Fruit fly (Drosophila melanogaster): ENCODE results near the gene CG44004.

The CG44004 gene

dm6 chr3L:18062959-18063510, 10.6 kb downstream of the CG44004 start:
- TF ChIP-seq noc (tag; optimal IDR thresholded peaks at IDR 0.05), result no peak

DNA sequence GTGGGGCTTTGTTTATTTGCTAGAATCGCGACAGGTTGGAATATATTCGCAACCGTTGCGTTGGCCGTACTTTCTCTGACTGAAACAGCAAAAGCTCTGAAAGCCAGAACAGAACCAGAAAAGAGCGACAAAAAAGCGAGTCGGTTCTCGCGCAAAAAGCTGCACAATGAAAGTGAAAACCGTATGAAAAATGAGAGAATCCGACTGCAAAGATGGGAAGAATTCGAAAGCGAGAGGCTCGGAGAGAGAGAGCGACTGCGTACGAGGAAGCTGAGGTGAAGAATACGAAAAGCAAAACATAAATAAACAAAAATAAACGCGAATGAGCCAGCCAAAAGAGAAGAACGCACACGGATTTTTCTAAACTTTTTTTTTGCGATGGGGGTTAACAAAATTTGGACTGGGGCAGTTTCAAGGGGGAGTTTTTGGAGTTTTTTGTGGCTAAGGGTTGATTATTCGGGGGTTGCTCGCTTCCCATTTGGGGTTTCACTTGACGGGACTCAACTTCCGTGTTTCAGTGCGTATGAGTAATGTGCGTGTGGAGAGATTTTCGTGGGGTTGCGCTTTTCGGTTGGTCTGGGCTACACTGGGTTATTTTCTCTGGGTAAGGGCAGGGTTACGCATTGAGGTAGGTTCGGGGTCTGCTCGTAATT, 11.8 kb downstream of the CG44004 start:
- no peak for TF ChIP-seq noc (tag; optimal IDR thresholded peaks at IDR 0.05)

DNA sequence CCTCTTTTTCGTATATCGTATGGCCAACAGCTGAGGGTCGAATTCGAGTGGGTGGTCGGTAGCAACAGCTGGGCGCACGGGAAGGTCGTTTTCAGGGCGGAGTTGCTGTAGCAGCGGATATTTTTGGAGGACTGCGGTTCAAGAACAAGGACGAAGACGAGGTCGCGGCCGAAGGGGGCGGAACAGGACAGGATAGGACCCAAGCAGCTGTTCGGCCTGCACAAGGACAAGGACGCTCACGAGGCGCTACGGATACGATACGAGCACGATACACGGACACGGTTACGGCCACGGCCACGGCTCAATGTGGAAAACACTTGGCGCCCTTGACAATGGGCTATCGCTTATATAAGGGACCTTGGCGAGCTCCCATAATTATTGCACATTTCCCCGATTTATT, 12.4 kb downstream of the CG44004 start:
- TF ChIP-seq noc (tag; optimal IDR thresholded peaks at IDR 0.05), result no peak

dm6 chr3L:18057752-18058518, 15.7 kb downstream of the CG44004 start:
- no peak for TF ChIP-seq noc (tag; optimal IDR thresholded peaks at IDR 0.05)

DNA sequence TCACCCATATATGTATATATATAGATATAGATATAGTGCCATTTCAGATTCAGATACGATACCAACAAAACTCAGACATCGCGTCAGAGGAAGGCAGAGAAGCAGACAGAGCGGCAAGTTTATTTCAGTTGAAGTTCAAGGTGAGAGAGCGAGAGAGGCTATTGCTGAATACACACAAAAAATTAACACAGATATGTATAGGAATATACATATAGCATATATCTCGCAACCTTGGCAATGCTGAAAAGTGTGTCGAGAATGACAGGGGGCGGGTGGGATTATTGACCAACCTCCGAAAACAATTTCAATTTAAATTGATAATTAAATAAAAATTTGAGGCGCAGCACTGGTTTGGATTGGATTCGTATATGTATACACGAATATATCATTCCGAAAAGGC, 16.6 kb downstream of the CG44004 start:
- no peak for TF ChIP-seq noc (tag; optimal IDR thresholded peaks at IDR 0.05)

- TF ChIP-seq noc (tag; optimal IDR thresholded peaks at IDR 0.05), result peak; percentile 36
Observed at dm6 chr3L:18046590-18047158, 27.0 kb downstream of the CG44004 start.

DNA sequence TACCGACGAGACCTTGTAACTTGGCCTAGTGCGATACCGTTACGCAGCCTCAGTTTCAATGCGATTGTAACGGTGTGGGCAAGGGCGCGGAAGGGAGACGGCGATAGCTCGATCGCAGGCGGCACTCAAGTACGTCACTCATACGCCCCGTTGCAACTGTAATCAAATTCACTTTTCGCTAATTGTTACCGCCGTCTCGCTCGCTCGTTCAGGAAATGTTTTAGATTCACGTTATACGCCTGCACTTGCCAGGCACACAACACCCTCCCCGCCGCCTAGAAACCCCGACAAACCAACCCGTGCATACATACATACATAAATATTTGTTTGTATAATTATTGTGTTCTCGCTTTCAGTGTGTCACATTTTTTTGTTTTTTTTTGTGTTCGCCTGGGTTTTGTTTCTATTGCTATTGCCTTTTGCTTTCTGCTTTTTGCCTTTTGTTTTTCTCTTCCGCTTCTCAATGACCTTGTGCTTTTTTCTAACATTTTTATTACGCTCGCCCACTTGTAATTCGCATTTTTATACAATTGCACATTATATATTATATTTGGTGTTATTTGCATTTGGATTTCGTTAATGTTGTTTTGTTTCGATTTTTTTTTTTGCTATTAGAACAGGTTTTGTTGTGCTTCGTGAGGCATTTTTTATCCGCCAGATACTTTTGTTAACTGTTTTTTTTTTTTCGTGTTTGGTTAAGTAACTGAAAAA, 29.2 kb downstream of the CG44004 start:
- TF ChIP-seq noc (tag; optimal IDR thresholded peaks at IDR 0.05), result no peak

DNA sequence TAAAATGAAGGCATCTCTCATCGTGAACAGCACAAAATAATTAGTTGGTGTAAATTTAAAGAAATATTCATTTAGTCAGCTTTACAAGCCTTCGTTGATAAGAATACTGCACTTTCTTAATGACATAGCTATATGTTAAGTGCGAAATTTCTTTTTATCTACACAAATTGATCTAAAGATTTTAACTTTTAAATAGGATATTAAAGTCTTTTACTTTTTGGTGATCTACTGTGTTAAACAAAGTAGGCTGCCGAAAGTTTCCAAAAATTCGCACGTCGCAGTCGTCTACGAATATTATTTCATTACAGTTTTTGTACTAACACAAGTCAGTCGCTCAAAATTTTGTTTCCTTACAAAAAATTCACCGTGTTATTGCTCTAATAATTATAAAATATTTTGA, 31.2 kb downstream of the CG44004 start, which contains the start of gene CG42393:
Gene CG42393, plus strand, starts transcription at position 301 of the 400 bp plus-strand sequence.
- TF ChIP-seq noc (tag; optimal IDR thresholded peaks at IDR 0.05), result no peak

DNA sequence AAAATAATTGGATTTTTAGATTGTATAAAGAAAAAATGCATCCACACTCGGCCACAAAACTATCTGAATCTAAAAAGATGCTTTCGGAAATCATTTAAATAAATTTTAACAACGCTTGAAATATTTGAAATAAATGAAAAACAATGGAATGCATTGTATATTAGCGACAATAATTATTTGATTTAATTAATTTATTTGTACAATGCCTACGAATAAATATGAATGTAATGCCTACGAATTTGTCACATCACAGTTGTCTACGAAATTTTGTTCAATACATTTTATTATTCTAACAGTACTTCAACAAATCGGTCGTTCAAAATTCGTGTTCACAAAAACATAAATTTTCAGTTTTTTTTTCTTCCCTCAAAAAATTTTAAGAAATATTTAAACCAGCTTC, 33.6 kb downstream of the CG44004 start, which contains the start of gene CG32192:
Gene CG32192, plus strand, starts transcription at position 301 of the 400 bp plus-strand sequence.
- TF ChIP-seq noc (tag; optimal IDR thresholded peaks at IDR 0.05), result no peak

DNA sequence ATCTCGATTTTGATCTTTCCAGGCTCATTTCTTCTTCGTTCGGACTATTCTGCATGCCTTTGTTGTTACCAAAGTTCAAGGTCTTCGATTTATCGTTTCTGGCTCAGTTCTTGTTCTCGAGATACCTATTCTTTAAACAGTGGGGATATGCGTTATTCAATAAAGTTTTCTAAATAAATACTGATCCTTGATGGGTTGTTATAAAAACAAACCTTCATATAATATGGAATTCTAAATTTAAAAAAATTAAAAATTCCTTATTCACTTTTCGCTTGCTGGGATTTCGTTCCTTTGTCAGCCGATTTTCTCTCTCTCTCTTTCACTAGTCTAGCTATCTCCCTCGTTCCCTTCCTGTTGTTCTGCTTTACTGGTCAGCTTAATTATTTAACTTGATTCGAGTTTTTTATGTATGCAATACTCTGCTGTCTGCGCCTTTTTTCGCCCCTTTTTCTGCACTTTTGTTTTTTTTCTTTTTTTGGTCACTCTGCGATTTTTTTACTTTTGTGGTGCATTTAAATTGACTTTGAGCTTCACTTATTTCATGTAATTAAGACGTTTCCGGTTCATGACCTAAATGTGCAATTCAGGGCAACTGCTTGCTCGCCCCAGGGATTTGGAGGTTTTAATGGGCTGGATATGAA, 35.4 kb downstream of the CG44004 start:
- no peak for TF ChIP-seq noc (tag; optimal IDR thresholded peaks at IDR 0.05)

dm6 chr3L:18037459-18038092, 36.1 kb downstream of the CG44004 start:
- TF ChIP-seq noc (tag; optimal IDR thresholded peaks at IDR 0.05), result no peak

dm6 chr3L:18036995-18037394, 36.7 kb downstream of the CG44004 start:
- no peak for TF ChIP-seq noc (tag; optimal IDR thresholded peaks at IDR 0.05)

DNA sequence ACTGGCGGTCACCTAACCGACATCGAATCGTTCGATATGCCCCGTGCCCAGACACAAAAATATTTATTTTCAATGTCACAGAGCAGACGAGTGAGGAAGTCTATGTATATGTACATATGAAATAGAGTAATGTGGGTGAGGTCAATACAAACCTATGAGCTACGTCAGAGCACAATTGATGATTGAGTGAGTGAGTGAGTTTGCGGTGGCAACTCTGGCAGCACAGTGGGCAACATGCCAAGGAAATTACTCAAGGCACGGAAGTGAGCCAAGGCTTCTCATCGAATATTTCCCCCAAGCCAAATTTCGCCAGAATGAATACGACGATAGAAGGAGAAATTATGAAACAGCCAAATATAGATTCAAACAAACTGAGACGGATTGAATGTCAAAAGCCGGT, 39.2 kb downstream of the CG44004 start:
- no peak for TF ChIP-seq noc (tag; optimal IDR thresholded peaks at IDR 0.05)

DNA sequence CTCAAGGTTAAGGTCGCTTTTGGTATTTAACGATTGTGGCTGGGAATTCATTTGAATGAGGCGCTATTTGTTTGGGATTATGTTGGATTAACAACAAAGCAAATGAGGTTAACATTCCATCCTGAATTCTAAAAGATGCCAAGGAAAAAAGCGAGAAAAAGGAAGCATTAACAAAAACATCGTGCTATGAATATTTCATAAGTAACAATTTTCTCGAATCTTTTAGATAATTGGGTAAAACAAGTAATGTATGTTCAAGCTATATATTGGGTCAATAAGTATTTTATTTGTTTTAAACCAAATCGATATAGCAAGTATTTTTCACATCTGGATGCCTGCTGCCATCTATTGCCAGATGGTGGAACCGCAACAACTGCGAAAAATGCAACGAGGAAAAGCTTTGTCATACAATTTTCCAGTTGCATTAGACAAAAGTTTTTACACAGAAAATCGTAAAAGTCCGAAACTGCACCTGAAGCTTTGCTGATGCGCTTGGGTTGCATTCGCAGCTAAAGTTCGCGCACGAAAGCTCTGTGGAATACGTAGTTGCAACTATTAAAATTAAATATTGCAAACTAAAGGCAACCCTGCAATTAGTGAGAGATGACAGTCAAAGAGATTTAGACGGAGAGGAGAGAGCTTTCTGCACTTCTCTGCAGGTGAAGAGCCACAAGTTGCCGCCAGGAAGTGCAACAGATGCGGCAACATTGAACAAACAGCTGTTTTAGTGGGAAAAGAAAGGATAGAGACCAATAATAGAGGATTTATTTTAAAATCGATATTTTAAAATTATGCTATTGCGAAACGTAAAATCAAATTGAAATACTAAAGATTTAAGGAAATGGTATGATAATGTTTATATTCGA, 41.0 kb downstream of the CG44004 start:
- TF ChIP-seq noc (tag; optimal IDR thresholded peaks at IDR 0.05), result no peak

Measured in whole organism, larva.